Worm (Caenorhabditis elegans) whole organism, L4 larva: ENCODE results near the gene spe-49.

Experiments used
- Y48G9A.11 ChIP-seq: fragments of 200-800 bp; sonication (Bioruptor generic); IDR thresholded peaks from 2 replicates; pipeline ENCODE4 v1.3.6; 2022; ENCODE audit warnings: missing genetic modification reagents, missing genetic modification characterization, missing compliant biosample characterization
- nhr-11 ChIP-seq: fragments of 150-350 bp; optimal IDR thresholded peaks from 2 replicates; lab custom pipeline; 2014; ENCODE audit warnings: missing biosample characterization, missing genetic modification characterization
- nhr-76 ChIP-seq: fragments of 150-350 bp; optimal IDR thresholded peaks from 2 replicates; lab custom pipeline; 2014; ENCODE audit warnings: missing biosample characterization, missing genetic modification characterization
- pha-4 ChIP-seq, 2 experiments: fragments of 150-350 bp in 1 of 2; fragments of 200-800 bp in 1 of 2; sonication (Bioruptor generic) in 1 of 2; IDR thresholded peaks in 1 of 2; optimal IDR thresholded peaks in 1 of 2; 2 replicates each; pipeline versions ENCODE4 v1.3.6 to Lab custom; 2014 to 2022; ENCODE audit warnings: missing genetic modification characterization in 2 of 2, missing genetic modification reagents in 2 of 2, missing biosample characterization in 1 of 2, missing compliant biosample characterization in 1 of 2

ce11 chrV:6323602-6324001 lies 42.4 kb downstream of the spe-49 start:
- TF ChIP-seq nhr-11 (tag; lab: Kevin White, UChicago) = no peak
- no peak for TF ChIP-seq Y48G9A.11 (GFP tag; lab: Robert Waterston, UW)
- TF ChIP-seq pha-4 (GFP tag; IDR thresholded peaks at IDR 0.05; lab: Robert Waterston, UW) = no peak
- TF ChIP-seq pha-4 (tag; optimal IDR thresholded peaks at IDR 0.05; lab: Kevin White, UChicago) = no peak
- TF ChIP-seq nhr-76 (tag; lab: Kevin White, UChicago) = no peak
